Worm (Caenorhabditis elegans): ENCODE results near the gene T21B10.4.

DNA sequence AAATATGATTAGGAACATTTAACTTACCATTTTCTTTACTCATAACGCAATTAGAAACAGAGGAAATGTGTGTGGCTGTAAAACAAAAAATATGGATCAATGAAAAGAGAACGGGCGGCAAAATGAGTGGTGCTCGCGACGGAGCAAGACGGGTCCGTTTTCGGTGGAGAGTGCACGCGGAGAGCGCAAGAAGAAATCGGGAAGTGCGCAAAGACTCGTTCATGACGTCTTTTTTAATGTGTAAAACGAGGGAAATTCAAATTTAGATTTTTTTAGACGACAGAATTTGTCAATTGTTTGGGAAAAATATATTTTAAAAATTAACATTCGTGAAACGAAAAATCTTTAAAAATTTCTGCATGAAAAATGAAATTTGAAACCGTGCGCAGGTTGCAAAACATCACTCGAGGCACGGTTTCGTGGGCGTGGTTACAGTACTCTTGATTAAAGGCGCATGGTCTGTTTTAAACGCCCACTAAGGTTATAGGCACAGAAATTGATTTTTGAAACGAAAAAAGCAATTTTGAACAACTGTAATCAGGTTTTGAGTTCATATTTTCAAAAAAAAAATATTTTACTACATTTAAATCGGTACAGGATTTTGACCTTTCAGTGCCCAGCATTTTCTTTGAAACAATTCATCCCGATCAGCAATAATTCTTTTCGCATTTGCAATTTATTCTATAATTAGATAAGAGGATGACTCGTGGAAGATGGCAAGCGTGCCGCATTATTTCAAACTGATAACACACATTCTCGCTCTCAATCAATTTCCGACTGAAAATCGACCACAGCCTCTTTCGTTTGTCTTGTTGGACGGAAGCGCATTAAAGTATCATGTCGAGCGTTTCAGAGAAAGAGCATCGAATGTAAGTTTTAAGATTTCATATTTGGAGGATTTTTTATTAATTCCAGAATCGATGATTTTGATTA, 28.8 kb downstream of the T21B10.4 start, which contains the start of the genes szy-20 and C18E9.5:
- TF ChIP-seq nhr-237 (tag; optimal IDR thresholded peaks at IDR 0.05), result peak; percentile 55
- no peak for TF ChIP-seq elt-1 (tag; optimal IDR thresholded peaks at IDR 0.05; ENCODE audit: borderline replicate concordance, insufficient read depth)
- no peak for TF ChIP-seq unc-62 (GFP tag; optimal IDR thresholded peaks at IDR 0.05)
- peak; percentile 30 for TF ChIP-seq pha-4 (tag; optimal IDR thresholded peaks at IDR 0.05)
- no peak for TF ChIP-seq unc-39 (tag; optimal IDR thresholded peaks at IDR 0.05)
- peak; percentile 11 for TF ChIP-seq cnd-1 (tag; optimal IDR thresholded peaks at IDR 0.05)
- TF ChIP-seq elt-3 (tag; optimal IDR thresholded peaks at IDR 0.05), result no peak

Data from whole organism, mixed stage, embryonic.